Fruit fly (Drosophila melanogaster) Kc167 (cell line): ENCODE results near the gene CG8997.

Experiments used
- h ChIP-seq: fragments of >200 bp; optimal IDR thresholded peaks from 3 replicates; lab custom pipeline; 2018; ENCODE audit warnings: missing external identifiers
- insv ChIP-seq: fragments of >200 bp; optimal IDR thresholded peaks from 3 replicates; lab custom pipeline; 2018; ENCODE audit warnings: missing external identifiers
- psq ChIP-seq: fragments of >200 bp; optimal IDR thresholded peaks from 2 replicates; lab custom pipeline; 2017; ENCODE audit warnings: missing external identifiers
- ttk ChIP-seq: sonication (Bioruptor generic); optimal IDR thresholded peaks from 2 replicates; lab custom pipeline; 2017; ENCODE audit warnings: missing external identifiers

DNA sequence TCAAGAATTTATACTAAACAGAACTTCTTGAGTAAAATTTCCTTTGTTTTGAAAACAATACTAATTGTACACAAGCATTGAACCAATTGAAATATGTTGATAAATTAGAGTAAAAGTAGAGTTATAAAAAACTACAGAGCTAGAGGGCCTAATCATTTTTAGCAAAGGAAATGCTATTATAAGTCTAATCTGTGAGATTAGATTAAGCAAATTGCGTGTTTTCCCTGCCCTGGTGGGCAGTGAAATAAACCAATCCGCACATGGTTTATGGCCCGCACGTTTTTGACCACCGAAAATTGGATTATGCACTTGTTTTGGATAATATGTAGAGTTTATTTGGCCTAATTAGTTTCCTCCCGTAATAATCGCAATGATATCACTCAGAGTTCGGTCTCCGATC is 2.6 kb downstream of the CG8997 start:
- TF ChIP-seq psq (lab: Kevin White, UChicago) (no peak), ttk (lab: Kevin White, UChicago) (no peak), h (lab: Kevin White, UChicago) (no peak), insv (lab: Kevin White, UChicago) (no peak)
